Worm (Caenorhabditis elegans) whole organism, late embryonic: ENCODE data around the gene C02B10.3.

Experiments
- C08G9.2 ChIP-seq: sonication (generic microtip); optimal IDR thresholded peaks from 2 replicates; lab custom pipeline; 2016; ENCODE audit warnings: mild to moderate bottlenecking, missing genetic modification characterization, moderate library complexity, missing compliant biosample characterization
- K09A11.1 ChIP-seq: sonication (generic microtip); optimal IDR thresholded peaks from 2 replicates; lab custom pipeline; 2017; ENCODE audit warnings: antibody characterized with exemption, mild to moderate bottlenecking, missing genetic modification characterization, missing compliant biosample characterization; ENCODE audit not compliant: insufficient read depth
- ahr-1 ChIP-seq: sonication (generic microtip); optimal IDR thresholded peaks from 2 replicates; lab custom pipeline; 2016; ENCODE audit warnings: missing genetic modification characterization, missing compliant biosample characterization
- ceh-18 ChIP-seq: sonication (generic microtip); optimal IDR thresholded peaks from 2 replicates; lab custom pipeline; 2016; ENCODE audit warnings: missing genetic modification characterization, missing compliant biosample characterization
- ceh-19 ChIP-seq: fragments of 200-800 bp; sonication (Bioruptor generic); optimal IDR thresholded peaks from 2 replicates; lab custom pipeline; 2018; ENCODE audit warnings: mild to moderate bottlenecking, missing genetic modification characterization, missing compliant biosample characterization
- ceh-22 ChIP-seq: sonication (generic microtip); optimal IDR thresholded peaks from 2 replicates; lab custom pipeline; 2017; ENCODE audit warnings: missing biosample characterization, missing genetic modification characterization
- ceh-30 ChIP-seq: fragments of 150-350 bp; optimal IDR thresholded peaks from 2 replicates; lab custom pipeline; 2014; ENCODE audit warnings: missing biosample characterization, missing genetic modification characterization
- ceh-31 ChIP-seq: sonication (generic microtip); optimal IDR thresholded peaks from 2 replicates; lab custom pipeline; 2016; ENCODE audit warnings: missing genetic modification characterization, missing compliant biosample characterization
- ceh-45 ChIP-seq: fragments of 200-800 bp; sonication (Bioruptor generic); IDR thresholded peaks from 2 replicates; pipeline ENCODE4 v1.3.6; 2022; ENCODE audit warnings: missing genetic modification reagents, missing genetic modification characterization, missing compliant biosample characterization
- ceh-48 ChIP-seq: sonication (generic microtip); optimal IDR thresholded peaks from 2 replicates; lab custom pipeline; 2016; ENCODE audit warnings: missing genetic modification characterization, inconsistent platforms, missing compliant biosample characterization
- ceh-9 ChIP-seq: sonication (generic microtip); optimal IDR thresholded peaks from 2 replicates; lab custom pipeline; 2016; ENCODE audit warnings: mild to moderate bottlenecking, missing genetic modification characterization, inconsistent platforms, missing compliant biosample characterization
- che-1 ChIP-seq: sonication (generic microtip); optimal IDR thresholded peaks from 2 replicates; lab custom pipeline; 2016; ENCODE audit warnings: mild to moderate bottlenecking, missing genetic modification characterization, missing compliant biosample characterization
- dmd-4 ChIP-seq: sonication (generic microtip); optimal IDR thresholded peaks from 2 replicates; lab custom pipeline; 2016; ENCODE audit warnings: borderline replicate concordance, missing genetic modification characterization, missing compliant biosample characterization
- dve-1 ChIP-seq: sonication (generic microtip); optimal IDR thresholded peaks from 2 replicates; lab custom pipeline; 2017; ENCODE audit warnings: antibody characterized with exemption, mild to moderate bottlenecking, missing genetic modification characterization, missing compliant biosample characterization
- elt-4 ChIP-seq: sonication (generic microtip); optimal IDR thresholded peaks from 2 replicates; lab custom pipeline; 2016; ENCODE audit warnings: missing genetic modification characterization, missing compliant biosample characterization
- ets-4 ChIP-seq: sonication (generic microtip); optimal IDR thresholded peaks from 2 replicates; lab custom pipeline; 2016; ENCODE audit warnings: missing genetic modification characterization, missing compliant biosample characterization
- eyg-1 ChIP-seq: sonication (generic microtip); optimal IDR thresholded peaks from 2 replicates; lab custom pipeline; 2016; ENCODE audit warnings: missing genotype, missing genetic modification characterization, missing compliant biosample characterization
- fax-1 ChIP-seq: sonication (generic microtip); optimal IDR thresholded peaks from 2 replicates; lab custom pipeline; 2016; ENCODE audit warnings: missing genotype, missing genetic modification characterization, missing compliant biosample characterization
- fkh-6 ChIP-seq: sonication (generic microtip); optimal IDR thresholded peaks from 2 replicates; lab custom pipeline; 2016; ENCODE audit warnings: missing genetic modification characterization, missing compliant biosample characterization
- hlh-8 ChIP-seq: sonication (generic microtip); optimal IDR thresholded peaks from 2 replicates; lab custom pipeline; 2016; ENCODE audit warnings: missing genotype, missing genetic modification characterization, missing compliant biosample characterization
- lim-6 ChIP-seq: sonication (generic microtip); optimal IDR thresholded peaks from 2 replicates; lab custom pipeline; 2016; ENCODE audit warnings: missing genetic modification characterization, missing compliant biosample characterization
- lin-11 ChIP-seq: fragments of 200-800 bp; sonication (Bioruptor generic); optimal IDR thresholded peaks from 2 replicates; lab custom pipeline; 2018; ENCODE audit warnings: mild to moderate bottlenecking, missing genetic modification characterization, missing compliant biosample characterization
- madf-2 ChIP-seq: sonication (generic microtip); optimal IDR thresholded peaks from 2 replicates; lab custom pipeline; 2017; ENCODE audit warnings: missing genetic modification characterization, missing compliant biosample characterization
- nfya-1 ChIP-seq: sonication (generic microtip); optimal IDR thresholded peaks from 2 replicates; lab custom pipeline; 2017; ENCODE audit warnings: missing genetic modification characterization, mild to moderate bottlenecking, missing compliant biosample characterization, antibody characterized with exemption, moderate library complexity
- pag-3 ChIP-seq: sonication (generic microtip); optimal IDR thresholded peaks from 2 replicates; lab custom pipeline; 2016; ENCODE audit warnings: missing compliant biosample characterization, missing genetic modification characterization, borderline replicate concordance
- pat-9 ChIP-seq: fragments of 200-800 bp; sonication (Bioruptor generic); optimal IDR thresholded peaks from 2 replicates; lab custom pipeline; 2018; ENCODE audit warnings: mild to moderate bottlenecking, missing genetic modification characterization, moderate library complexity, missing compliant biosample characterization
- pax-1 ChIP-seq: fragments of 150-350 bp; optimal IDR thresholded peaks from 2 replicates; lab custom pipeline; 2014; ENCODE audit warnings: missing biosample characterization, missing genetic modification characterization
- pqm-1 ChIP-seq: sonication (generic microtip); optimal IDR thresholded peaks from 2 replicates; lab custom pipeline; 2016; ENCODE audit warnings: missing genetic modification characterization, missing compliant biosample characterization
- rnt-1 ChIP-seq: sonication (generic microtip); optimal IDR thresholded peaks from 2 replicates; lab custom pipeline; 2016; ENCODE audit warnings: missing genetic modification characterization, missing compliant biosample characterization
- sdc-2 ChIP-seq: sonication (generic microtip); optimal IDR thresholded peaks from 2 replicates; lab custom pipeline; 2016; ENCODE audit warnings: missing genotype, missing genetic modification characterization, missing compliant biosample characterization
- tbx-2 ChIP-seq: sonication (generic microtip); optimal IDR thresholded peaks from 2 replicates; lab custom pipeline; 2016; ENCODE audit warnings: missing genetic modification characterization, missing compliant biosample characterization
- tbx-7 ChIP-seq: sonication (generic microtip); optimal IDR thresholded peaks from 2 replicates; lab custom pipeline; 2016; ENCODE audit warnings: missing genotype, missing genetic modification characterization, missing compliant biosample characterization
- ttx-3 ChIP-seq: sonication (generic microtip); optimal IDR thresholded peaks from 2 replicates; lab custom pipeline; 2016; ENCODE audit warnings: missing genetic modification reagents, missing genetic modification characterization, missing compliant biosample characterization
- unc-42 ChIP-seq: sonication (generic microtip); optimal IDR thresholded peaks from 2 replicates; lab custom pipeline; 2016; ENCODE audit warnings: missing genotype, missing genetic modification characterization, missing compliant biosample characterization
- unc-55 ChIP-seq: sonication (generic microtip); optimal IDR thresholded peaks from 2 replicates; lab custom pipeline; 2017; ENCODE audit warnings: missing biosample characterization, missing genetic modification reagents, missing genetic modification characterization
- zip-5 ChIP-seq: sonication (generic microtip); optimal IDR thresholded peaks from 2 replicates; lab custom pipeline; 2016; ENCODE audit warnings: missing genetic modification characterization, missing compliant biosample characterization

The C02B10.3 gene

DNA sequence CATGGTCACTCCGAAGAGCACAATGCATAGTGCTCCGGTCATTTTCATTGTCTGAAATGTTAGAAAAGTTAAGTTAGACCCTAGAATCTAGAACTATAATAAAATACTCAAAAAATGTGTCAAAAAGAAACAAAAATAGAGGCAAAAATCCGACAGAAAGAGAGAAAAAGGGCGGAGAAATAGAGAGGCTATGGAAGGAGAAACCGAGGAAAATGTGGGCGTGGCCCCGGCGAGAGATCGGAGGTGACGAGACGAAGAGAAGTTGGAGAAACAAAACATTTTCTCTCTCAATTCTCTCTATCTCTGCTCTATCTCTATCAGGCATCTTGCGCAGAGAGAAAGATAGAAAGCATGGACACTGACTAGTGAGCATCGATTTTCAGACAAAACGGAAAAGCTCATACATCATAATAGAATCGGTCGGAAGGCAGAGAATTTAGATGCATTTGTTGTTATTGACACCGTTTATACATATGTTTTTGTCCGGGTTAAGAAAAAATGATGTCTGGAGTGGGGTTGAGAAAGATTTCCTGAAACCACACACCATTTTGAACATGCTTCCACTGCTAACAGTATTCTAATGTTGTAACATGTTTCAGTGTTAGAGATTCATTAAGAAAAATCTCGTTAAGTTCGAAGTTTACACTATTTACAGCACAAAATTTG is at the start of gene C02B10.3:
TSS of gene C02B10.3 (minus strand) at position 51 of the 666 bp plus-strand sequence.
- TF ChIP-seq zip-5 (no peak), lim-6 (tag; lab: Kevin White, UChicago) (no peak), elt-4 (tag; lab: Kevin White, UChicago) (no peak), unc-42 (tag; lab: Kevin White, UChicago) (peak; percentile 71), fax-1 (tag; lab: Kevin White, UChicago) (no peak), nfya-1 (peak; percentile 17), sdc-2 (tag; lab: Kevin White, UChicago) (no peak), C08G9.2 (tag; lab: Kevin White, UChicago) (no peak), dmd-4 (tag; lab: Kevin White, UChicago) (no peak), pag-3 (tag; lab: Kevin White, UChicago) (no peak), dve-1 (no peak), ceh-30 (tag; lab: Kevin White, UChicago) (no peak), ahr-1 (tag; lab: Kevin White, UChicago) (no peak), unc-55 (peak; percentile 39), lin-11 (tag; lab: Kevin White, UChicago) (no peak), pat-9 (tag; lab: Kevin White, UChicago) (no peak), ttx-3 (tag; lab: Kevin White, UChicago) (no peak), ceh-48 (tag; lab: Kevin White, UChicago) (peak; percentile 31), rnt-1 (tag; lab: Kevin White, UChicago) (no peak), tbx-2 (tag; lab: Kevin White, UChicago) (peak; percentile 40), fkh-6 (no peak), ceh-9 (tag; lab: Kevin White, UChicago) (no peak), ceh-31 (tag; lab: Kevin White, UChicago) (peak; percentile 52), K09A11.1 (no peak)

DNA sequence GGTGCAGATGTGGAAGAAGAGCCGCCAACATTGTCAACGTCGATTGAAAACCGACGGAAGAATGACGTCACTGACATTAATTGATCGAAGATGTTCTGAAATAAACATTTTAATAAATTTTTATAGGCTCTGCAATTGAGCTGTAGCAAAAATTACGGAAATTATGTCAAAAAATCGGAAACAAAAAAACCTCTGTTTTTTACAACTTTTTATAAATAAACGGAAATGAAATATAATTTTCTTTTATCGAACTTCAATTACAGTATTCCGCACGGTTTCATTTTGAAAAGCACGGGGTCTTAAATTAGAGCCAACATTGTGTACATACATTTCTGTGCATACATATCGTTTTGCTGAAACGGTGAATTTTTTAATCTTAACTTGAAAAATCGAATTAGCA is 49.3 kb upstream of the C02B10.3 start, which contains the start of gene soc-2:
TSS of gene soc-2 (minus strand) at position 101 of the 400 bp plus-strand sequence.
- TF ChIP-seq che-1 (tag; lab: Kevin White, UChicago) (no peak), ceh-31 (tag; lab: Kevin White, UChicago) (no peak)
- TF ChIP-seq, all 69 proteins: peak for 0

DNA sequence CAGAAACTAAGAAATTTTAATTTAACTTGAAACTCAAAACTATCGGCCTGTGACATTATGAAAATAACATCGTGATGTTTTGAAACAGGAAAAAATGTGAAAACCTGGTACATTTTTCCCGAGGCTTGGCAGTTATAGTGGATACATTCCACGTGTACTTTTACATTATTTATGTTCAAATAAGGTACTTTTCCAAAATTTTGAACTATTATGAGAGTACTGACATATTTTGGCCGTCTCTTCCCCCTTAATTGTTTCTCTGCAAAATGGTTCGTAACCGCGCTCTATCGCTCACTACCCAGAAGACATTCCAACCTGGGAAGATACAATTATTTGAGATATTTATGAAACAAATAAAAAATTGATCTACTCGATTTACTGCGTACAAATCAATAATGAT is 46.7 kb upstream of the C02B10.3 start, which contains the start of gene C24D10.5:
TSS of gene C24D10.5 (plus strand) at position 301 of the 400 bp plus-strand sequence.
- TF ChIP-seq ceh-19 (GFP tag; lab: Kevin White, UChicago) (no peak), dmd-4 (tag; lab: Kevin White, UChicago) (no peak), tbx-7 (tag; lab: Kevin White, UChicago) (no peak), ceh-9 (tag; lab: Kevin White, UChicago) (no peak), rnt-1 (tag; lab: Kevin White, UChicago) (no peak), hlh-8 (tag; lab: Kevin White, UChicago) (no peak), pax-1 (tag; lab: Kevin White, UChicago) (no peak), unc-55 (no peak), ahr-1 (tag; lab: Kevin White, UChicago) (no peak), ceh-31 (tag; lab: Kevin White, UChicago) (no peak), K09A11.1 (no peak), pqm-1 (tag; lab: Kevin White, UChicago) (no peak), ets-4 (tag; lab: Kevin White, UChicago) (no peak)

DNA sequence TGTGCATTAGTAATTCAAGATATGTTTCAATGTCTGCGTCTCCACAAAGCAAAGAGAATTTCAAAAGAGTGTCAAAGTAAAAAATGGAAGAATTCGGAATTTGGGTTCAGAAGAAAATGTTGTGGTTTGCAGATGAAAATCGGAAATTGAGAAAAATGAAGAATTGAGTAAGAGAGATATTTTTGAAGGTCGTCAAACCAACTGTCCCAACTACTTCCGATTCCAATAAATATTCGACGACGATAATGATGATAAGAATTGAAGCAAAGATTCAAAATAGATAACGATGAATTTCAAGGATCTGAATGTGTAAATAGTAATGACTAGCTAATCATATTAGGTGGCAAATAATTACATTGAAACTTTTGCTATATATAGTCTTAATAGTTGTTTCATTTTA is 36.9 kb upstream of the C02B10.3 start:
- TF ChIP-seq ceh-48 (tag; lab: Kevin White, UChicago) (no peak), ceh-19 (GFP tag; lab: Kevin White, UChicago) (no peak), elt-4 (tag; lab: Kevin White, UChicago) (no peak), eyg-1 (tag; lab: Kevin White, UChicago) (no peak), ceh-18 (tag; lab: Kevin White, UChicago) (no peak), pat-9 (tag; lab: Kevin White, UChicago) (no peak), fax-1 (tag; lab: Kevin White, UChicago) (no peak), ceh-45 (no peak), madf-2 (tag; lab: Kevin White, UChicago) (no peak), ceh-22 (tag; lab: Kevin White, UChicago) (no peak), fkh-6 (no peak)
